Fruit fly (Drosophila melanogaster) Kc167 (cell line): ENCODE data around the gene CG3592.

ENCODE experiments used
- Myc ChIP-seq: fragments of >200 bp; optimal IDR thresholded peaks from 2 replicates; lab custom pipeline; 2017; ENCODE audit warnings: missing external identifiers
- Sin3A ChIP-seq: fragments of >200 bp; optimal IDR thresholded peaks from 2 replicates; lab custom pipeline; 2018; ENCODE audit warnings: missing external identifiers
- h ChIP-seq: fragments of >200 bp; optimal IDR thresholded peaks from 3 replicates; lab custom pipeline; 2018; ENCODE audit warnings: missing external identifiers
- insv ChIP-seq: fragments of >200 bp; optimal IDR thresholded peaks from 3 replicates; lab custom pipeline; 2018; ENCODE audit warnings: missing external identifiers
- psq ChIP-seq: fragments of >200 bp; optimal IDR thresholded peaks from 2 replicates; lab custom pipeline; 2017; ENCODE audit warnings: missing external identifiers
- ttk ChIP-seq: sonication (Bioruptor generic); optimal IDR thresholded peaks from 2 replicates; lab custom pipeline; 2017; ENCODE audit warnings: missing external identifiers

CG3592 gene

dm6 chrX:2934827-2935226 is at the start of gene CG3592:
CG3592 (plus strand) TSS chrX:2935127.
- no peak for TF ChIP-seq Myc
- no peak for TF ChIP-seq ttk
- no peak for TF ChIP-seq insv
- no peak for TF ChIP-seq Sin3A (lab: Kevin White, UChicago)
- no peak for TF ChIP-seq psq (lab: Kevin White, UChicago)
- TF ChIP-seq h, result no peak

- TF ChIP-seq psq (lab: Kevin White, UChicago) (no peak), h (no peak), Myc (no peak), ttk (no peak), insv (no peak), Sin3A (lab: Kevin White, UChicago) (no peak)
Measured at dm6 chrX:2885814-2886213, 49.1 kb upstream of the CG3592 start, which contains the start of gene CG14419. CG14419 (minus strand) TSS chrX:2885914.

dm6 chrX:2888211-2888610 is 46.7 kb upstream of the CG3592 start:
- TF ChIP-seq Sin3A (lab: Kevin White, UChicago) (no peak), Myc (no peak), insv (no peak), h (no peak)

dm6 chrX:2890468-2890867 is 44.5 kb upstream of the CG3592 start, which contains the start of gene CG3526:
CG3526 (plus strand) TSS chrX:2890768.
- TF ChIP-seq Myc, result no peak
- no peak for TF ChIP-seq ttk
- no peak for TF ChIP-seq Sin3A (lab: Kevin White, UChicago)
- TF ChIP-seq h, result no peak
- TF ChIP-seq psq (lab: Kevin White, UChicago), result no peak
- TF ChIP-seq insv, result no peak

dm6 chrX:2907105-2907694 is 27.7 kb upstream of the CG3592 start:
- TF ChIP-seq psq (lab: Kevin White, UChicago) (no peak), Myc (no peak), h (no peak), insv (no peak), ttk (no peak), Sin3A (lab: Kevin White, UChicago) (no peak)

- no peak for TF ChIP-seq h
- TF ChIP-seq psq (lab: Kevin White, UChicago), result no peak
- no peak for TF ChIP-seq Myc
- TF ChIP-seq ttk, result no peak
- TF ChIP-seq Sin3A (lab: Kevin White, UChicago), result no peak
- no peak for TF ChIP-seq insv
Measured at dm6 chrX:2912581-2912980, 22.3 kb upstream of the CG3592 start.

- TF ChIP-seq ttk, result no peak
- TF ChIP-seq h, result no peak
- TF ChIP-seq insv, result no peak
- no peak for TF ChIP-seq Myc
- TF ChIP-seq psq (lab: Kevin White, UChicago), result no peak
- no peak for TF ChIP-seq Sin3A (lab: Kevin White, UChicago)
Measured at dm6 chrX:2914091-2914490, 20.8 kb upstream of the CG3592 start.

dm6 chrX:2915108-2915507 is 19.8 kb upstream of the CG3592 start:
- TF ChIP-seq h, result no peak
- no peak for TF ChIP-seq Sin3A (lab: Kevin White, UChicago)
- no peak for TF ChIP-seq insv
- TF ChIP-seq Myc, result no peak
- no peak for TF ChIP-seq ttk
- TF ChIP-seq psq (lab: Kevin White, UChicago), result no peak

dm6 chrX:2918551-2918950 is 16.4 kb upstream of the CG3592 start:
- TF ChIP-seq ttk (no peak), insv (no peak), Myc (no peak), Sin3A (lab: Kevin White, UChicago) (no peak), h (no peak), psq (lab: Kevin White, UChicago) (no peak)

dm6 chrX:2919742-2920141 is 15.2 kb upstream of the CG3592 start, which contains the start of gene CG3588:
CG3588 (plus strand) TSS chrX:2919770.
- no peak for TF ChIP-seq psq (lab: Kevin White, UChicago)
- no peak for TF ChIP-seq ttk
- TF ChIP-seq h, result no peak
- TF ChIP-seq insv, result no peak
- TF ChIP-seq Myc, result no peak
- no peak for TF ChIP-seq Sin3A (lab: Kevin White, UChicago)

- TF ChIP-seq psq (lab: Kevin White, UChicago) (no peak), Myc (no peak), ttk (no peak), Sin3A (lab: Kevin White, UChicago) (no peak), h (no peak), insv (no peak)
Measured at dm6 chrX:2927158-2927557, 7.8 kb upstream of the CG3592 start, which contains the start of gene CG14424. CG14424 (minus strand) TSS chrX:2927258.

- TF ChIP-seq insv (no peak), ttk (no peak)
Measured at dm6 chrX:2929496-2929895, 5.4 kb upstream of the CG3592 start, which contains the start of gene CG32793. CG32793 (plus strand) TSS chrX:2929796.

- no peak for TF ChIP-seq Sin3A (lab: Kevin White, UChicago)
- TF ChIP-seq h, result no peak
- no peak for TF ChIP-seq psq (lab: Kevin White, UChicago)
- TF ChIP-seq insv, result no peak
Measured at dm6 chrX:2936727-2937126, 1.8 kb downstream of the CG3592 start, which contains the start of gene CG3598. CG3598 (plus strand) TSS chrX:2937027.

dm6 chrX:2938556-2938955 is 3.6 kb downstream of the CG3592 start, which contains the start of gene CG14420:
CG14420 (plus strand) TSS chrX:2938856.
- TF ChIP-seq h, result no peak
- no peak for TF ChIP-seq psq (lab: Kevin White, UChicago)
- no peak for TF ChIP-seq insv
- TF ChIP-seq Myc, result no peak
- no peak for TF ChIP-seq ttk
- TF ChIP-seq Sin3A (lab: Kevin White, UChicago), result no peak
